Fruit fly (Drosophila melanogaster) S2 (cell line): ENCODE measurements around the gene CG9386.

Experiments used
- CG8478 ChIP-seq: fragments of >200 bp; optimal IDR thresholded peaks from 2 replicates; lab custom pipeline; 2018
- CTCF ChIP-seq, 2 experiments: fragments of >200 bp; optimal IDR thresholded peaks; 2 replicates each; lab custom pipeline; 2018

dm6 chr3R:9529387-9529897 lies 25.8 kb downstream of the CG9386 start:
- TF ChIP-seq CTCF (optimal IDR thresholded peaks at IDR 0.05; lab: Kevin White, UChicago), result no peak
- TF ChIP-seq CG8478 (lab: Kevin White, UChicago), result no peak
